Worm (Caenorhabditis elegans): Measurements from ENCODE around the gene R04F11.2.

R04F11.2 gene

ce11 chrV:12358347-12358746, 40.2 kb downstream of the R04F11.2 start, which contains the start of gene F23H12.5:
TSS of gene F23H12.5 (plus strand) at chrV:12358647.
- TF ChIP-seq ceh-14 (tag; optimal IDR thresholded peaks at IDR 0.05) (no peak), C38D4.7 (GFP tag; optimal IDR thresholded peaks at IDR 0.05) (no peak), dve-1 (tag; optimal IDR thresholded peaks at IDR 0.05) (no peak), ref-2 (tag; optimal IDR thresholded peaks at IDR 0.05) (no peak), gmeb-2 (tag; optimal IDR thresholded peaks at IDR 0.05) (no peak), ceh-6 (GFP tag; optimal IDR thresholded peaks at IDR 0.05) (no peak), lim-6 (tag; optimal IDR thresholded peaks at IDR 0.05) (no peak), tbx-7 (tag; optimal IDR thresholded peaks at IDR 0.05) (no peak), ceh-18 (tag; optimal IDR thresholded peaks at IDR 0.05) (no peak), ceh-45 (GFP tag; IDR thresholded peaks at IDR 0.05) (no peak), ttx-3 (tag; optimal IDR thresholded peaks at IDR 0.05) (no peak), unc-3 (GFP tag; conservative IDR thresholded peaks at IDR 0.05) (no peak), unc-3 (tag; optimal IDR thresholded peaks at IDR 0.05) (no peak)

- TF ChIP-seq hlh-13 (GFP tag; optimal IDR thresholded peaks at IDR 0.05) (no peak), fkh-6 (tag; optimal IDR thresholded peaks at IDR 0.05) (no peak), ceh-48 (tag; optimal IDR thresholded peaks at IDR 0.05) (no peak), gmeb-2 (tag; optimal IDR thresholded peaks at IDR 0.05) (no peak), nhr-11 (tag; optimal IDR thresholded peaks at IDR 0.05) (no peak), ceh-9 (tag; optimal IDR thresholded peaks at IDR 0.05) (no peak), lim-6 (tag; optimal IDR thresholded peaks at IDR 0.05) (no peak), eyg-1 (tag; optimal IDR thresholded peaks at IDR 0.05) (no peak), ets-4 (tag; optimal IDR thresholded peaks at IDR 0.05) (no peak), zip-5 (tag; optimal IDR thresholded peaks at IDR 0.05) (no peak), C38D4.7 (GFP tag; optimal IDR thresholded peaks at IDR 0.05) (no peak), ama-1 (optimal IDR thresholded peaks at IDR 0.05) (no peak), fkh-10 (GFP tag; optimal IDR thresholded peaks at IDR 0.05) (no peak), unc-3 (GFP tag; conservative IDR thresholded peaks at IDR 0.05) (no peak), unc-3 (tag; optimal IDR thresholded peaks at IDR 0.05) (no peak), pros-1 (tag; optimal IDR thresholded peaks at IDR 0.05) (no peak), sox-4 (tag; optimal IDR thresholded peaks at IDR 0.05) (no peak), pat-9 (tag; optimal IDR thresholded peaks at IDR 0.05) (no peak), ahr-1 (tag; optimal IDR thresholded peaks at IDR 0.05) (no peak), ceh-24 (tag; optimal IDR thresholded peaks at IDR 0.05) (no peak), elt-4 (tag; optimal IDR thresholded peaks at IDR 0.05) (no peak)
Measured at ce11 chrV:12361644-12362043, 43.5 kb downstream of the R04F11.2 start, which contains the start of gene fipr-1. TSS of gene fipr-1 (minus strand) at chrV:12361744.

ce11 chrV:12365104-12365503, 46.9 kb downstream of the R04F11.2 start, which contains the start of gene fipr-2:
TSS of gene fipr-2 (plus strand) at chrV:12365348.
- TF ChIP-seq ceh-22 (tag; optimal IDR thresholded peaks at IDR 0.05) (no peak), ahr-1 (tag; optimal IDR thresholded peaks at IDR 0.05) (no peak), gmeb-2 (tag; optimal IDR thresholded peaks at IDR 0.05) (no peak), hlh-30 (tag; optimal IDR thresholded peaks at IDR 0.05; ENCODE audit: insufficient read depth) (no peak), pqm-1 (tag; optimal IDR thresholded peaks at IDR 0.05) (no peak), ceh-34 (tag; optimal IDR thresholded peaks at IDR 0.05) (no peak), pros-1 (tag; optimal IDR thresholded peaks at IDR 0.05) (no peak), ceh-19 (GFP tag; optimal IDR thresholded peaks at IDR 0.05) (no peak), hlh-13 (GFP tag; optimal IDR thresholded peaks at IDR 0.05) (no peak)

ce11 chrV:12369437-12369836, 51.3 kb downstream of the R04F11.2 start, which contains the start of gene gcy-13:
TSS of gene gcy-13 (minus strand) at chrV:12369537.
- no peak for TF ChIP-seq npax-4 (tag; optimal IDR thresholded peaks at IDR 0.05)
- no peak for TF ChIP-seq ceh-2 (tag; optimal IDR thresholded peaks at IDR 0.05)
- no peak for TF ChIP-seq nhr-232 (tag; optimal IDR thresholded peaks at IDR 0.05)
- TF ChIP-seq pha-2 (tag; optimal IDR thresholded peaks at IDR 0.05): no peak
- no peak for TF ChIP-seq ceh-24 (tag; optimal IDR thresholded peaks at IDR 0.05)
- TF ChIP-seq ceh-19 (GFP tag; optimal IDR thresholded peaks at IDR 0.05): no peak
- no peak for TF ChIP-seq mec-3 (tag; optimal IDR thresholded peaks at IDR 0.05; ENCODE audit: borderline replicate concordance)
- TF ChIP-seq pax-1 (tag; optimal IDR thresholded peaks at IDR 0.05): no peak
